Fruit fly (Drosophila melanogaster) whole organism, embryonic: ENCODE data around the gene Eno.

Source experiments
- CG11085 ChIP-seq: fragments of 200-800 bp; sonication (Bioruptor generic); IDR thresholded peaks from 2 replicates; pipeline ENCODE4 v1.3.6; 2022; ENCODE audit warnings: missing biosample characterization, missing genetic modification characterization
- CG11696 ChIP-seq: fragments of 200-800 bp; sonication (Bioruptor generic); IDR thresholded peaks from 2 replicates; pipeline ENCODE4 v1.3.6; 2022; ENCODE audit warnings: missing biosample characterization, missing genetic modification characterization
- CG12769 ChIP-seq: fragments of 200-800 bp; sonication (Bioruptor generic); optimal IDR thresholded peaks from 2 replicates; lab custom pipeline; 2019; ENCODE audit warnings: missing biosample characterization, mild to moderate bottlenecking, missing genetic modification characterization, moderate library complexity
- CG13894 ChIP-seq: fragments of 200-800 bp; sonication (Bioruptor generic); optimal IDR thresholded peaks from 3 replicates; lab custom pipeline; 2018; ENCODE audit warnings: missing biosample characterization, mild to moderate bottlenecking, missing genetic modification characterization, moderate library complexity
- CG14667 ChIP-seq: fragments of 200-800 bp; sonication (Bioruptor generic); IDR thresholded peaks from 2 replicates; pipeline ENCODE4 v1.3.6; 2022; ENCODE audit warnings: missing biosample characterization, missing genetic modification characterization
- CG1529 ChIP-seq: fragments of 200-800 bp; sonication (Bioruptor generic); optimal IDR thresholded peaks from 3 replicates; lab custom pipeline; 2018; ENCODE audit warnings: missing biosample characterization, missing genetic modification characterization
- CG1603 ChIP-seq: fragments of 200-800 bp; sonication (Bioruptor generic); optimal IDR thresholded peaks from 2 replicates; lab custom pipeline; 2019; ENCODE audit warnings: missing biosample characterization, mild to moderate bottlenecking, missing genetic modification characterization, moderate library complexity
- CG17912 ChIP-seq: fragments of 200-800 bp; sonication (Bioruptor generic); optimal IDR thresholded peaks from 2 replicates; lab custom pipeline; 2018; ENCODE audit warnings: missing biosample characterization, mild to moderate bottlenecking, missing genetic modification characterization
- CG2875 ChIP-seq: fragments of 200-800 bp; sonication (Bioruptor generic); optimal IDR thresholded peaks from 2 replicates; lab custom pipeline; 2017; ENCODE audit warnings: missing biosample characterization, mild to moderate bottlenecking, missing genetic modification characterization, missing genetic modification reagents
- CG33557 ChIP-seq: fragments of 200-800 bp; sonication (Bioruptor generic); optimal IDR thresholded peaks from 2 replicates; lab custom pipeline; 2019; ENCODE audit warnings: missing biosample characterization, mild to moderate bottlenecking, missing genetic modification characterization, moderate library complexity
- CG42726 ChIP-seq: fragments of 200-800 bp; sonication (Bioruptor generic); IDR thresholded peaks from 2 replicates; pipeline ENCODE4 v1.3.6; 2022; ENCODE audit warnings: missing biosample characterization, missing genetic modification characterization; ENCODE audit not compliant: partially characterized antibody
- CG6854 ChIP-seq: fragments of 200-800 bp; sonication (Bioruptor generic); optimal IDR thresholded peaks from 3 replicates; lab custom pipeline; 2017; ENCODE audit warnings: missing biosample characterization, mild to moderate bottlenecking, missing genetic modification characterization
- CG7745 ChIP-seq: fragments of 200-800 bp; sonication (Bioruptor generic); optimal IDR thresholded peaks from 2 replicates; lab custom pipeline; 2018; ENCODE audit warnings: missing biosample characterization, mild to moderate bottlenecking, missing genetic modification characterization, moderate library complexity
- CG8089 ChIP-seq: fragments of 200-800 bp; sonication (Bioruptor generic); optimal IDR thresholded peaks from 3 replicates; lab custom pipeline; 2016; ENCODE audit warnings: missing biosample characterization, missing genetic modification characterization
- CG8290 ChIP-seq, 3 experiments: fragments of 200-800 bp; sonication (Bioruptor generic); optimal IDR thresholded peaks; 2 replicates each; lab custom pipeline; 2016 to 2019; ENCODE audit warnings: missing biosample characterization in 3 of 3, missing genetic modification characterization in 3 of 3, mild to moderate bottlenecking in 2 of 3, moderate library complexity in 1 of 3
- CoRest ChIP-seq: fragments of 200-800 bp; sonication (Bioruptor generic); optimal IDR thresholded peaks from 3 replicates; lab custom pipeline; 2018; ENCODE audit warnings: missing biosample characterization, mild to moderate bottlenecking, missing genetic modification characterization, moderate library complexity
- D19A ChIP-seq: fragments of 200-800 bp; optimal IDR thresholded peaks from 3 replicates; lab custom pipeline; 2019; ENCODE audit warnings: missing biosample characterization, mild to moderate bottlenecking, missing genetic modification characterization, moderate library complexity
- Dad ChIP-seq: fragments of 200-800 bp; sonication (Bioruptor generic); optimal IDR thresholded peaks from 3 replicates; lab custom pipeline; 2016; ENCODE audit warnings: missing biosample characterization, missing genetic modification characterization
- Dip2 ChIP-seq: fragments of 200-800 bp; sonication (Bioruptor generic); IDR thresholded peaks from 2 replicates; pipeline ENCODE4 v1.3.6; 2022; ENCODE audit warnings: missing biosample characterization, missing genetic modification characterization
- ERR ChIP-seq: fragments of 200-800 bp; sonication (Bioruptor generic); optimal IDR thresholded peaks from 2 replicates; lab custom pipeline; 2016; ENCODE audit warnings: missing biosample characterization, missing genetic modification characterization
- Fer3 ChIP-seq: fragments of 200-800 bp; sonication (Bioruptor generic); optimal IDR thresholded peaks from 2 replicates; lab custom pipeline; 2018; ENCODE audit warnings: missing biosample characterization, mild to moderate bottlenecking, missing genetic modification characterization, moderate library complexity
- HLH54F ChIP-seq: fragments of 200-800 bp; sonication (Bioruptor generic); optimal IDR thresholded peaks from 3 replicates; lab custom pipeline; 2016; ENCODE audit warnings: missing biosample characterization, missing genetic modification characterization
- Hey ChIP-seq: fragments of 200-800 bp; sonication (Bioruptor generic); optimal IDR thresholded peaks from 3 replicates; lab custom pipeline; 2018; ENCODE audit warnings: missing biosample characterization, mild to moderate bottlenecking, missing genetic modification characterization
- Hmr ChIP-seq: fragments of 200-800 bp; sonication (Bioruptor generic); optimal IDR thresholded peaks from 3 replicates; lab custom pipeline; 2017; ENCODE audit warnings: mild to moderate bottlenecking, missing biosample characterization, missing genetic modification reagents, missing genetic modification characterization
- Lpt ChIP-seq: fragments of >200 bp; optimal IDR thresholded peaks from 2 replicates; lab custom pipeline; 2018; ENCODE audit warnings: missing biosample characterization, missing genetic modification characterization
- Neu2 ChIP-seq: fragments of 200-800 bp; sonication (Bioruptor generic); optimal IDR thresholded peaks from 3 replicates; lab custom pipeline; 2016; ENCODE audit warnings: missing biosample characterization, missing genetic modification characterization, borderline replicate concordance
- Stat92E ChIP-seq, 3 experiments: fragments of >200 bp in 2 of 3; fragments of 200-800 bp in 1 of 3; sonication (Bioruptor generic) in 1 of 3; optimal IDR thresholded peaks; 2 replicates each; lab custom pipeline; 2017 to 2019; ENCODE audit warnings: missing biosample characterization in 3 of 3, missing genetic modification characterization in 3 of 3, mild to moderate bottlenecking in 1 of 3, moderate library complexity in 1 of 3
- Usf ChIP-seq: fragments of 200-800 bp; sonication (Bioruptor generic); optimal IDR thresholded peaks from 2 replicates; lab custom pipeline; 2017; ENCODE audit warnings: missing genotype, missing biosample characterization, missing genetic modification characterization
- dmrt99B ChIP-seq: fragments of 200-800 bp; sonication (Bioruptor generic); optimal IDR thresholded peaks from 2 replicates; lab custom pipeline; 2018; ENCODE audit warnings: missing biosample characterization, mild to moderate bottlenecking, missing genetic modification characterization, moderate library complexity
- en ChIP-seq: fragments of 200-800 bp; sonication (Bioruptor generic); optimal IDR thresholded peaks from 2 replicates; lab custom pipeline; 2016; ENCODE audit warnings: missing biosample characterization, missing genetic modification characterization
- fd102C ChIP-seq: fragments of 200-800 bp; sonication (Bioruptor generic); optimal IDR thresholded peaks from 2 replicates; lab custom pipeline; 2018; ENCODE audit warnings: missing biosample characterization, mild to moderate bottlenecking, missing genetic modification characterization, moderate library complexity
- fd96Cb ChIP-seq: fragments of 200-800 bp; sonication (Bioruptor generic); optimal IDR thresholded peaks from 2 replicates; lab custom pipeline; 2018; ENCODE audit warnings: missing biosample characterization, mild to moderate bottlenecking, missing genetic modification characterization, moderate library complexity
- grau ChIP-seq: fragments of 200-800 bp; optimal IDR thresholded peaks from 3 replicates; lab custom pipeline; 2019; ENCODE audit warnings: missing biosample characterization, mild to moderate bottlenecking, missing genetic modification characterization, moderate library complexity
- grn ChIP-seq: fragments of 200-800 bp; sonication (Bioruptor generic); optimal IDR thresholded peaks from 3 replicates; lab custom pipeline; 2017; ENCODE audit warnings: missing biosample characterization, missing genetic modification characterization
- gro ChIP-seq: fragments of 200-800 bp; sonication (Bioruptor generic); optimal IDR thresholded peaks from 2 replicates; lab custom pipeline; 2016; ENCODE audit warnings: missing biosample characterization, missing genetic modification characterization
- jigr1 ChIP-seq: fragments of 200-800 bp; sonication (Bioruptor generic); IDR thresholded peaks from 3 replicates; pipeline ENCODE4 v1.3.6; 2022; ENCODE audit warnings: missing biosample characterization, missing genetic modification characterization
- ken ChIP-seq: fragments of 200-800 bp; sonication (Bioruptor generic); IDR thresholded peaks from 3 replicates; pipeline ENCODE4 v1.3.6; 2022; ENCODE audit warnings: missing biosample characterization, missing genetic modification characterization
- odd ChIP-seq: fragments of 200-800 bp; sonication (Bioruptor generic); optimal IDR thresholded peaks from 2 replicates; lab custom pipeline; 2017; ENCODE audit warnings: missing biosample characterization, mild to moderate bottlenecking, missing genetic modification characterization
- peb ChIP-seq: fragments of 200-800 bp; sonication (Bioruptor generic); IDR thresholded peaks from 2 replicates; pipeline ENCODE4 v1.3.6; 2022; ENCODE audit warnings: missing biosample characterization, missing genetic modification characterization
- pho ChIP-seq: fragments of 200-800 bp; sonication (Bioruptor generic); optimal IDR thresholded peaks from 2 replicates; lab custom pipeline; 2016; ENCODE audit warnings: missing biosample characterization, missing genetic modification characterization
- ro ChIP-seq: fragments of 200-800 bp; sonication (Bioruptor generic); IDR thresholded peaks from 2 replicates; pipeline ENCODE4 v1.3.6; 2022; ENCODE audit warnings: missing biosample characterization, missing genetic modification characterization
- sc ChIP-seq, 3 experiments: fragments of >200 bp in 2 of 3; fragments of 200-800 bp in 1 of 3; sonication (Bioruptor generic) in 1 of 3; optimal IDR thresholded peaks; 2 replicates in 2 of 3; 3 replicates in 1 of 3; lab custom pipeline; 2017; ENCODE audit warnings: mild to moderate bottlenecking in 1 of 3, missing biosample characterization in 1 of 3, missing genetic modification characterization in 1 of 3, missing genetic modification reagents in 1 of 3
- sima ChIP-seq: fragments of 200-800 bp; sonication (Bioruptor generic); optimal IDR thresholded peaks from 2 replicates; lab custom pipeline; 2016; ENCODE audit warnings: missing biosample characterization, missing genetic modification characterization
- stc ChIP-seq: fragments of 200-800 bp; sonication (Bioruptor generic); IDR thresholded peaks from 2 replicates; pipeline ENCODE4 v1.3.6; 2022; ENCODE audit warnings: missing biosample characterization, missing genetic modification characterization
- stwl ChIP-seq: fragments of 200-800 bp; sonication (Bioruptor generic); optimal IDR thresholded peaks from 3 replicates; lab custom pipeline; 2018; ENCODE audit warnings: missing biosample characterization, mild to moderate bottlenecking, missing genetic modification characterization, moderate library complexity
- tna ChIP-seq: fragments of 200-800 bp; sonication (Bioruptor generic); IDR thresholded peaks from 2 replicates; pipeline ENCODE4 v1.3.6; 2022; ENCODE audit warnings: missing biosample characterization, missing genetic modification characterization; ENCODE audit not compliant: partially characterized antibody
- unc-4 ChIP-seq: fragments of 200-800 bp; sonication (Bioruptor generic); IDR thresholded peaks from 2 replicates; pipeline ENCODE4 v1.3.6; 2022; ENCODE audit warnings: missing biosample characterization, missing genetic modification characterization; ENCODE audit not compliant: partially characterized antibody
- usp ChIP-seq: fragments of >200 bp; optimal IDR thresholded peaks from 2 replicates; lab custom pipeline; 2017; ENCODE audit warnings: missing biosample characterization, missing genetic modification characterization
- vvl ChIP-seq: fragments of 200-800 bp; sonication (Bioruptor generic); IDR thresholded peaks from 2 replicates; pipeline ENCODE4 v1.3.6; 2022; ENCODE audit warnings: missing biosample characterization, missing genetic modification characterization
- yki ChIP-seq: fragments of >200 bp; optimal IDR thresholded peaks from 3 replicates; lab custom pipeline; 2018
- zfh1 ChIP-seq: fragments of 200-800 bp; sonication (Bioruptor generic); IDR thresholded peaks from 3 replicates; pipeline ENCODE4 v1.3.6; 2022; ENCODE audit warnings: missing biosample characterization, missing genetic modification characterization

Eno gene

dm6 chr2L:1735133-1735532 lies 5.7 kb upstream of the Eno start (continued):
- TF ChIP-seq zfh1 (GFP tag; lab: Robert Waterston, UW) (no peak), Usf (no peak), yki (lab: Kevin White, UChicago) (no peak), CG11696 (GFP tag; lab: Robert Waterston, UW) (no peak), Hmr (GFP tag; lab: Kevin White, UChicago) (no peak), CG17912 (GFP tag; lab: Kevin White, UChicago) (no peak), Fer3 (peak; percentile 9), ro (no peak), unc-4 (GFP tag; lab: Robert Waterston, UW) (no peak), grn (GFP tag; lab: Kevin White, UChicago) (no peak), jigr1 (no peak), tna (GFP tag; lab: Robert Waterston, UW) (no peak), CG7745 (tag; lab: Kevin White, UChicago) (no peak), CG13894 (tag; lab: Kevin White, UChicago) (peak; percentile 38), CG2875 (GFP tag; lab: Kevin White, UChicago) (peak; percentile 9), fd96Cb (tag; lab: Kevin White, UChicago) (no peak), stwl (tag; lab: Kevin White, UChicago) (no peak), Dad (GFP tag; lab: Kevin White, UChicago) (no peak), CG8089 (GFP tag; lab: Kevin White, UChicago) (no peak), CG8290 (GFP tag; optimal IDR thresholded peaks at IDR 0.05; lab: Kevin White, UChicago) (no peak), CG8290 (tag; optimal IDR thresholded peaks at IDR 0.05; lab: Kevin White, UChicago) (peak in 1 of 2 experiments; percentile 27), Lpt (GFP tag; lab: Kevin White, UChicago) (no peak), grau (tag; lab: Kevin White, UChicago) (no peak), ERR (no peak), CG12769 (tag; lab: Kevin White, UChicago) (peak; percentile 1), Hey (tag; lab: Kevin White, UChicago) (no peak), Stat92E (GFP tag; optimal IDR thresholded peaks at IDR 0.05; lab: Kevin White, UChicago) (no peak), CoRest (no peak), CG1529 (no peak), D19A (tag; lab: Kevin White, UChicago) (no peak), stc (GFP tag; lab: Robert Waterston, UW) (no peak), CG11085 (no peak), dmrt99B (tag; lab: Kevin White, UChicago) (no peak), Dip2 (GFP tag; lab: Robert Waterston, UW) (no peak), vvl (GFP tag; lab: Robert Waterston, UW) (peak; percentile 16; the same call in 1 of the 2 replicates), CG42726 (GFP tag; lab: Robert Waterston, UW) (no peak), en (GFP tag; lab: Kevin White, UChicago) (no peak), odd (GFP tag; lab: Kevin White, UChicago) (no peak), gro (GFP tag; lab: Kevin White, UChicago) (no peak), CG33557 (GFP tag; lab: Kevin White, UChicago) (no peak), CG14667 (GFP tag; lab: Robert Waterston, UW) (no peak), fd102C (GFP tag; lab: Kevin White, UChicago) (no peak), CG6854 (GFP tag; lab: Kevin White, UChicago) (no peak), ken (no peak), sima (no peak), pho (no peak), CG1603 (tag; lab: Kevin White, UChicago) (no peak), sc (optimal IDR thresholded peaks at IDR 0.05; lab: Kevin White, UChicago) (no peak), sc (GFP tag; optimal IDR thresholded peaks at IDR 0.05; lab: Kevin White, UChicago) (no peak), usp (no peak), Neu2 (GFP tag; lab: Kevin White, UChicago) (no peak), peb (no peak), HLH54F (GFP tag; lab: Kevin White, UChicago) (no peak)
